Worm (Caenorhabditis elegans): ENCODE data around the gene C04E6.13.

DNA sequence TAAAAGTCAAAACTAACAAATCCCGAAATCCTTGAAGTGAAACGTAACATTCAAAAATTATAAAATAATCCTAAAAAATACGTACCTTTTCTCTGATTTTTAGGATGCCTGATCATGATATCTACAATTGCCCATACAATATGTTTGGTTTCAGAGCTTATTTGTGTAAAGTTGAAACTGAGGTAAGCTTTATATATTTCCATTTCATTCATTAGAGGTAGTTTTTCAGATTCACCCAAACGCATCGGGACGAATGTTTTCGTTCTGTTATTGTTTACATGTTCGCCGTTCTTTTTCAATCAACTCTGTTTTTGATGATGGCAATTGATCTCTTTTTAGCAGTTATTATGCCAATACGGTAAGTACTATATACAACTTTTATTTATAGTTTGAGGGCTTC lies 15.5 kb downstream of the C04E6.13 start:
- TF ChIP-seq lin-15B (tag; optimal IDR thresholded peaks at IDR 0.05) (no peak), mep-1 (tag; optimal IDR thresholded peaks at IDR 0.05) (no peak), nhr-76 (tag; optimal IDR thresholded peaks at IDR 0.05) (no peak), ama-1 (optimal IDR thresholded peaks at IDR 0.05) (no peak), lir-3 (tag; optimal IDR thresholded peaks at IDR 0.05) (no peak), unc-62 (GFP tag; optimal IDR thresholded peaks at IDR 0.05 in 1 of 2) (no peak), unc-62 (tag; optimal IDR thresholded peaks at IDR 0.05) (no peak), fos-1 (tag; optimal IDR thresholded peaks at IDR 0.05) (no peak), ceh-44 (GFP tag; IDR thresholded peaks at IDR 0.05) (no peak), fkh-10 (GFP tag; optimal IDR thresholded peaks at IDR 0.05) (no peak), skn-1 (tag; optimal IDR thresholded peaks at IDR 0.05) (no peak), unc-39 (tag; optimal IDR thresholded peaks at IDR 0.05) (no peak)

Measured in whole organism, L4 larva.